Worm (Caenorhabditis elegans) whole organism, late embryonic: ENCODE data around the gene glo-4.

Experiments
- C08G9.2 ChIP-seq: sonication (generic microtip); optimal IDR thresholded peaks from 2 replicates; lab custom pipeline; 2016; ENCODE audit warnings: mild to moderate bottlenecking, missing genetic modification characterization, moderate library complexity, missing compliant biosample characterization
- C38D4.7 ChIP-seq: fragments of 200-800 bp; sonication (Bioruptor generic); optimal IDR thresholded peaks from 2 replicates; lab custom pipeline; 2018; ENCODE audit warnings: mild to moderate bottlenecking, missing genetic modification characterization, moderate library complexity, missing compliant biosample characterization
- F13H6.1 ChIP-seq: sonication (generic microtip); optimal IDR thresholded peaks from 2 replicates; lab custom pipeline; 2016; ENCODE audit warnings: missing genetic modification characterization, missing compliant biosample characterization
- K02D7.2 ChIP-seq: sonication (generic microtip); optimal IDR thresholded peaks from 2 replicates; lab custom pipeline; 2017; ENCODE audit warnings: mild to moderate bottlenecking, missing genetic modification characterization, missing compliant biosample characterization
- K09A11.1 ChIP-seq: sonication (generic microtip); optimal IDR thresholded peaks from 2 replicates; lab custom pipeline; 2017; ENCODE audit warnings: antibody characterized with exemption, mild to moderate bottlenecking, missing genetic modification characterization, missing compliant biosample characterization; ENCODE audit not compliant: insufficient read depth
- Y22D7AL.16 ChIP-seq: sonication (generic microtip); optimal IDR thresholded peaks from 2 replicates; lab custom pipeline; 2016; ENCODE audit warnings: missing genetic modification characterization, missing compliant biosample characterization
- ahr-1 ChIP-seq: sonication (generic microtip); optimal IDR thresholded peaks from 2 replicates; lab custom pipeline; 2016; ENCODE audit warnings: missing genetic modification characterization, missing compliant biosample characterization
- ama-1 ChIP-seq: fragments of 150-350 bp; optimal IDR thresholded peaks from 2 replicates; lab custom pipeline; 2014
- ceh-18 ChIP-seq: sonication (generic microtip); optimal IDR thresholded peaks from 2 replicates; lab custom pipeline; 2016; ENCODE audit warnings: missing genetic modification characterization, missing compliant biosample characterization
- ceh-19 ChIP-seq: fragments of 200-800 bp; sonication (Bioruptor generic); optimal IDR thresholded peaks from 2 replicates; lab custom pipeline; 2018; ENCODE audit warnings: mild to moderate bottlenecking, missing genetic modification characterization, missing compliant biosample characterization
- ceh-2 ChIP-seq: sonication (generic microtip); optimal IDR thresholded peaks from 2 replicates; lab custom pipeline; 2016; ENCODE audit warnings: missing genotype, missing genetic modification characterization, missing compliant biosample characterization
- ceh-22 ChIP-seq: sonication (generic microtip); optimal IDR thresholded peaks from 2 replicates; lab custom pipeline; 2017; ENCODE audit warnings: missing biosample characterization, missing genetic modification characterization
- ceh-24 ChIP-seq: sonication (generic microtip); optimal IDR thresholded peaks from 2 replicates; lab custom pipeline; 2016; ENCODE audit warnings: mild to moderate bottlenecking, missing genetic modification characterization, missing compliant biosample characterization
- ceh-31 ChIP-seq: sonication (generic microtip); optimal IDR thresholded peaks from 2 replicates; lab custom pipeline; 2016; ENCODE audit warnings: missing genetic modification characterization, missing compliant biosample characterization
- ceh-45 ChIP-seq: fragments of 200-800 bp; sonication (Bioruptor generic); IDR thresholded peaks from 2 replicates; pipeline ENCODE4 v1.3.6; 2022; ENCODE audit warnings: missing genetic modification reagents, missing genetic modification characterization, missing compliant biosample characterization
- ceh-48 ChIP-seq: sonication (generic microtip); optimal IDR thresholded peaks from 2 replicates; lab custom pipeline; 2016; ENCODE audit warnings: missing genetic modification characterization, inconsistent platforms, missing compliant biosample characterization
- che-1 ChIP-seq: sonication (generic microtip); optimal IDR thresholded peaks from 2 replicates; lab custom pipeline; 2016; ENCODE audit warnings: mild to moderate bottlenecking, missing genetic modification characterization, missing compliant biosample characterization
- dve-1 ChIP-seq: sonication (generic microtip); optimal IDR thresholded peaks from 2 replicates; lab custom pipeline; 2017; ENCODE audit warnings: antibody characterized with exemption, mild to moderate bottlenecking, missing genetic modification characterization, missing compliant biosample characterization
- elt-4 ChIP-seq: sonication (generic microtip); optimal IDR thresholded peaks from 2 replicates; lab custom pipeline; 2016; ENCODE audit warnings: missing genetic modification characterization, missing compliant biosample characterization
- eyg-1 ChIP-seq: sonication (generic microtip); optimal IDR thresholded peaks from 2 replicates; lab custom pipeline; 2016; ENCODE audit warnings: missing genotype, missing genetic modification characterization, missing compliant biosample characterization
- fkh-6 ChIP-seq: sonication (generic microtip); optimal IDR thresholded peaks from 2 replicates; lab custom pipeline; 2016; ENCODE audit warnings: missing genetic modification characterization, missing compliant biosample characterization
- hlh-13 ChIP-seq: fragments of 200-800 bp; sonication (Bioruptor generic); optimal IDR thresholded peaks from 2 replicates; lab custom pipeline; 2018; ENCODE audit warnings: mild to moderate bottlenecking, missing genetic modification characterization, missing compliant biosample characterization
- hlh-15 ChIP-seq: sonication (generic microtip); optimal IDR thresholded peaks from 2 replicates; lab custom pipeline; 2016; ENCODE audit warnings: missing genetic modification characterization, missing compliant biosample characterization
- hlh-6 ChIP-seq: sonication (generic microtip); optimal IDR thresholded peaks from 2 replicates; lab custom pipeline; 2016; ENCODE audit warnings: missing genotype, missing genetic modification characterization, missing compliant biosample characterization
- lim-6 ChIP-seq: sonication (generic microtip); optimal IDR thresholded peaks from 2 replicates; lab custom pipeline; 2016; ENCODE audit warnings: missing genetic modification characterization, missing compliant biosample characterization
- lin-11 ChIP-seq: fragments of 200-800 bp; sonication (Bioruptor generic); optimal IDR thresholded peaks from 2 replicates; lab custom pipeline; 2018; ENCODE audit warnings: mild to moderate bottlenecking, missing genetic modification characterization, missing compliant biosample characterization
- madf-2 ChIP-seq: sonication (generic microtip); optimal IDR thresholded peaks from 2 replicates; lab custom pipeline; 2017; ENCODE audit warnings: missing genetic modification characterization, missing compliant biosample characterization
- nfya-1 ChIP-seq: sonication (generic microtip); optimal IDR thresholded peaks from 2 replicates; lab custom pipeline; 2017; ENCODE audit warnings: missing genetic modification characterization, mild to moderate bottlenecking, missing compliant biosample characterization, antibody characterized with exemption, moderate library complexity
- nhr-11 ChIP-seq: fragments of 150-350 bp; optimal IDR thresholded peaks from 2 replicates; lab custom pipeline; 2014; ENCODE audit warnings: missing biosample characterization, missing genetic modification characterization
- nhr-232 ChIP-seq: sonication (generic microtip); optimal IDR thresholded peaks from 2 replicates; lab custom pipeline; 2016; ENCODE audit warnings: missing genetic modification characterization, missing compliant biosample characterization
- npax-4 ChIP-seq: sonication (generic microtip); optimal IDR thresholded peaks from 2 replicates; lab custom pipeline; 2016; ENCODE audit warnings: missing genetic modification characterization, missing compliant biosample characterization
- odd-2 ChIP-seq: sonication (generic microtip); optimal IDR thresholded peaks from 2 replicates; lab custom pipeline; 2017; ENCODE audit warnings: antibody characterized with exemption, mild to moderate bottlenecking, missing genetic modification characterization, missing compliant biosample characterization
- pag-3 ChIP-seq: sonication (generic microtip); optimal IDR thresholded peaks from 2 replicates; lab custom pipeline; 2016; ENCODE audit warnings: missing compliant biosample characterization, missing genetic modification characterization, borderline replicate concordance
- pax-1 ChIP-seq: fragments of 150-350 bp; optimal IDR thresholded peaks from 2 replicates; lab custom pipeline; 2014; ENCODE audit warnings: missing biosample characterization, missing genetic modification characterization
- pha-2 ChIP-seq: sonication (generic microtip); optimal IDR thresholded peaks from 2 replicates; lab custom pipeline; 2017; ENCODE audit warnings: mild to moderate bottlenecking, missing genetic modification characterization, missing compliant biosample characterization
- pha-4 ChIP-seq: fragments of 150-350 bp; optimal IDR thresholded peaks from 2 replicates; lab custom pipeline; 2018; ENCODE audit warnings: missing biosample characterization, missing genetic modification reagents, missing genetic modification characterization
- pros-1 ChIP-seq: fragments of 150-350 bp; optimal IDR thresholded peaks from 2 replicates; lab custom pipeline; 2014; ENCODE audit warnings: missing biosample characterization, missing genetic modification reagents, missing genetic modification characterization
- ref-2 ChIP-seq: sonication (generic microtip); optimal IDR thresholded peaks from 2 replicates; lab custom pipeline; 2016; ENCODE audit warnings: missing genetic modification characterization, missing compliant biosample characterization
- sdc-2 ChIP-seq: sonication (generic microtip); optimal IDR thresholded peaks from 2 replicates; lab custom pipeline; 2016; ENCODE audit warnings: missing genotype, missing genetic modification characterization, missing compliant biosample characterization
- tbx-2 ChIP-seq: sonication (generic microtip); optimal IDR thresholded peaks from 2 replicates; lab custom pipeline; 2016; ENCODE audit warnings: missing genetic modification characterization, missing compliant biosample characterization
- ttx-3 ChIP-seq: sonication (generic microtip); optimal IDR thresholded peaks from 2 replicates; lab custom pipeline; 2016; ENCODE audit warnings: missing genetic modification reagents, missing genetic modification characterization, missing compliant biosample characterization
- unc-3 ChIP-seq, 2 experiments: fragments of 200-800 bp in 1 of 2; sonication (Bioruptor generic) in 1 of 2; sonication (generic microtip) in 1 of 2; conservative IDR thresholded peaks in 1 of 2; optimal IDR thresholded peaks in 1 of 2; 2 replicates each; pipeline versions ENCODE4 v1.3.6 to Lab custom; 2016 to 2022; ENCODE audit warnings: missing compliant biosample characterization in 2 of 2, missing genetic modification characterization in 2 of 2, missing genetic modification reagents in 1 of 2
- unc-42 ChIP-seq: sonication (generic microtip); optimal IDR thresholded peaks from 2 replicates; lab custom pipeline; 2016; ENCODE audit warnings: missing genotype, missing genetic modification characterization, missing compliant biosample characterization
- unc-55 ChIP-seq: sonication (generic microtip); optimal IDR thresholded peaks from 2 replicates; lab custom pipeline; 2017; ENCODE audit warnings: missing biosample characterization, missing genetic modification reagents, missing genetic modification characterization
- unc-86 ChIP-seq: sonication (generic microtip); optimal IDR thresholded peaks from 2 replicates; lab custom pipeline; 2016; ENCODE audit warnings: missing genetic modification characterization, missing compliant biosample characterization
- zip-5 ChIP-seq: sonication (generic microtip); optimal IDR thresholded peaks from 2 replicates; lab custom pipeline; 2016; ENCODE audit warnings: missing genetic modification characterization, missing compliant biosample characterization

glo-4 gene

ce11 chrV:9218214-9218613 is 24.8 kb downstream of the glo-4 start:
- TF ChIP-seq odd-2 (tag; lab: Kevin White, UChicago) (no peak), unc-55 (GFP tag; lab: Kevin White, UChicago) (peak; percentile 39)
- TF ChIP-seq, all 69 proteins: peak for 1

ce11 chrV:9217158-9217557 is 25.9 kb downstream of the glo-4 start, which contains the start of gene pacs-1:
Gene pacs-1 (minus strand): TSS chrV:9217258.
- no peak for TF ChIP-seq ceh-24
- TF ChIP-seq C38D4.7 = no peak
- TF ChIP-seq elt-4 (tag; lab: Kevin White, UChicago) = no peak
- no peak for TF ChIP-seq eyg-1 (tag; lab: Kevin White, UChicago)
- TF ChIP-seq Y22D7AL.16 (tag; lab: Kevin White, UChicago) = no peak
- TF ChIP-seq npax-4 (tag; lab: Kevin White, UChicago) = no peak
- TF ChIP-seq unc-42 = no peak
- no peak for TF ChIP-seq tbx-2
- no peak for TF ChIP-seq sdc-2 (tag; lab: Kevin White, UChicago)
- no peak for TF ChIP-seq pax-1 (tag; lab: Kevin White, UChicago)
- no peak for TF ChIP-seq K02D7.2 (tag; lab: Kevin White, UChicago)
- TF ChIP-seq hlh-13 (GFP tag; lab: Kevin White, UChicago) = no peak
- TF ChIP-seq, all 69 proteins: peak for 0

- no peak for TF ChIP-seq hlh-15 (tag; lab: Kevin White, UChicago)
- no peak for TF ChIP-seq che-1
- no peak for TF ChIP-seq F13H6.1 (tag; lab: Kevin White, UChicago)
- no peak for TF ChIP-seq pag-3 (tag; lab: Kevin White, UChicago)
- no peak for TF ChIP-seq ama-1 (lab: Kevin White, UChicago)
- TF ChIP-seq nhr-11 (tag; lab: Kevin White, UChicago) = no peak
- no peak for TF ChIP-seq dve-1
- TF ChIP-seq fkh-6 (tag; lab: Kevin White, UChicago) = no peak
- no peak for TF ChIP-seq zip-5 (tag; lab: Kevin White, UChicago)
- TF ChIP-seq ceh-48 (tag; lab: Kevin White, UChicago) = no peak
- no peak for TF ChIP-seq pha-4 (tag; lab: Kevin White, UChicago)
- TF ChIP-seq pha-2 (tag; lab: Kevin White, UChicago) = no peak
- TF ChIP-seq ceh-45 (GFP tag; lab: Robert Waterston, UW) = no peak
- TF ChIP-seq unc-3 (GFP tag; conservative IDR thresholded peaks at IDR 0.05; lab: Robert Waterston, UW) = no peak
- no peak for TF ChIP-seq unc-3 (tag; optimal IDR thresholded peaks at IDR 0.05; lab: Kevin White, UChicago)
- TF ChIP-seq ahr-1 = no peak
- TF ChIP-seq hlh-13 (GFP tag; lab: Kevin White, UChicago) = no peak
- no peak for TF ChIP-seq C08G9.2 (tag; lab: Kevin White, UChicago)
- no peak for TF ChIP-seq ceh-24
- no peak for TF ChIP-seq lim-6 (tag; lab: Kevin White, UChicago)
- no peak for TF ChIP-seq madf-2 (tag; lab: Kevin White, UChicago)
Observed at ce11 chrV:9213554-9213953, 29.5 kb downstream of the glo-4 start, which contains the start of gene mdt-27. Gene mdt-27 (minus strand): TSS chrV:9213654.

ce11 chrV:9212499-9212898 is 30.5 kb downstream of the glo-4 start:
- TF ChIP-seq ceh-18 (tag; lab: Kevin White, UChicago) = peak; percentile 17
- peak; percentile 22 for TF ChIP-seq tbx-2
- no peak for TF ChIP-seq madf-2 (tag; lab: Kevin White, UChicago)
- no peak for TF ChIP-seq ttx-3
- TF ChIP-seq hlh-6 (tag; lab: Kevin White, UChicago) = no peak
- no peak for TF ChIP-seq ceh-22 (tag; lab: Kevin White, UChicago)
- no peak for TF ChIP-seq zip-5 (tag; lab: Kevin White, UChicago)
- no peak for TF ChIP-seq odd-2 (tag; lab: Kevin White, UChicago)
- TF ChIP-seq pha-4 (tag; lab: Kevin White, UChicago) = no peak
- TF ChIP-seq nhr-232 = no peak
- TF ChIP-seq pag-3 (tag; lab: Kevin White, UChicago) = no peak
- no peak for TF ChIP-seq lim-6 (tag; lab: Kevin White, UChicago)
- no peak for TF ChIP-seq ceh-48 (tag; lab: Kevin White, UChicago)
- no peak for TF ChIP-seq nhr-11 (tag; lab: Kevin White, UChicago)
- TF ChIP-seq ref-2 (tag; lab: Kevin White, UChicago) = no peak
- TF ChIP-seq ceh-19 (GFP tag; lab: Kevin White, UChicago) = no peak
- TF ChIP-seq hlh-15 (tag; lab: Kevin White, UChicago) = no peak
- TF ChIP-seq npax-4 (tag; lab: Kevin White, UChicago) = no peak
- TF ChIP-seq ceh-2 (tag; lab: Kevin White, UChicago) = no peak
- no peak for TF ChIP-seq pros-1 (tag; lab: Kevin White, UChicago)
- no peak for TF ChIP-seq K09A11.1
- peak; percentile 10 for TF ChIP-seq dve-1
- TF ChIP-seq nfya-1 = peak; percentile 70
- no peak for TF ChIP-seq unc-86 (tag; lab: Kevin White, UChicago)
- peak; percentile 96 for TF ChIP-seq unc-42
- no peak for TF ChIP-seq lin-11 (tag; lab: Kevin White, UChicago)
- TF ChIP-seq ceh-31 (tag; lab: Kevin White, UChicago) = peak; percentile 52
